Worm (Caenorhabditis elegans) whole organism, L4/young adult: ENCODE data around the gene B0034.1.

Source experiments
- W03F9.2 ChIP-seq: fragments of 150-350 bp; optimal IDR thresholded peaks from 2 replicates; lab custom pipeline; 2014; ENCODE audit warnings: missing biosample characterization, missing genetic modification characterization
- dao-5 ChIP-seq: sonication (generic microtip); optimal IDR thresholded peaks from 2 replicates; lab custom pipeline; 2016; ENCODE audit warnings: missing genotype, missing genetic modification characterization, moderate library complexity, missing compliant biosample characterization
- him-1 ChIP-seq: sonication (generic microtip); optimal IDR thresholded peaks from 2 replicates; lab custom pipeline; 2016; ENCODE audit warnings: missing genotype, missing genetic modification reagents, missing genetic modification characterization, missing compliant biosample characterization

DNA sequence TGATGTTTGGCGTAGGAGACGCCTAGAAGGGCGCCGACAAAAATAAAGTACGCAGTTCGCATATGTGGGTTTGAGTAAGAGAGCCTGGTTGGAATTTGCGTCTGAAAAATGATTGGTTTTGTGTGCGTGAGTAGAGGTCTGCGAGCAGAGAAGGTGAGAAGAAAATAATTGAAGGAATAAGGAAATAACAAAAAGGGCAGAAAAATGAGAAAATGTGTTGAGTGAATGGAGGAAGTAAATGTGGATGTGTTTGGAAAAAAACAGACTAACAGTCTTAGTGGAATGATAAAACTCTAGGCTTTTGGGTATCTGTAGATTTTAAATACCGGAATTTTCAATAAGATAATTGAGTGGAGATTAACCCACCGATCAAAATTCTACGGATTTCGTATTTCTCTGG, 11.6 kb upstream of the B0034.1 start, which contains the start of gene casy-1:
- TF ChIP-seq W03F9.2 (tag; lab: Kevin White, UChicago), result no peak
- no peak for TF ChIP-seq him-1
- no peak for TF ChIP-seq dao-5 (tag; lab: Kevin White, UChicago)
